Fruit fly (Drosophila melanogaster): ENCODE measurements around the gene CG6144.
A peak's percentile ranks its signal among the peaks of the same experiment; 100 is the strongest.

The CG6144 gene

DNA sequence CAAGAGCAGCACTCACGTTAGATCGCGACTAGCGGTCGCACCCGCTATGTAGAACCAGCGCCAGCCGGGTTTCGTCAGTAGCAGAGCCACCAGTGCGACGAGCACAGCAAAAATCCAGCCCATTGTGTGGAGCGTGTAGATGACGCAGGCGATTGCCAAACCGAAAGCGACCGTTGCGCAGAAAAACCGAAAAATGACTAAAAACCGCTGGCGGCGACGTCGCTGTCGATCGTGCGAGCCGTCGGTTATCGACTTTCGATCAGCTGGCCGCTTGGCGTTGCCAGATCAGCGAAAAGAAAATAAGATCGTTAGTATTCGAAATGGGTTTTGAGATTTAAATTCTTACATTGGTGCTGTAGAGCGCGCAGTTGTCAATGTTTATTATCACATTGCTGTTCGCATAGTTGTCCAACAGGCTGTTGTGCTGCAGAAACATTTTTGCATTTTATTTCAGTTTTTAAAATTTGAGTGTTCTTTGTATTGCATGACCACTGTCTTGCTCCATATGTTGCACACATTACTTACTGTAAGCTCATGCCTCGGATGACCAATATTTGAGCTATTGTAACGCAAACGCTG lies 28.1 kb downstream of the CG6144 start (continued):
- peak; percentile 63; the same call in 1 of the 3 replicates for TF ChIP-seq CG11456 (GFP tag; IDR thresholded peaks at IDR 0.05)
- 0 out of 3 replicates have a peak, but pooled peaks have one; percentile 41 for TF ChIP-seq CG6791 (GFP tag; IDR thresholded peaks at IDR 0.05; ENCODE audit: partially characterized antibody)
- TF ChIP-seq gcm (GFP tag; optimal IDR thresholded peaks at IDR 0.05), result peak; percentile 6
- TF ChIP-seq Fer1 (GFP tag; optimal IDR thresholded peaks at IDR 0.05), result peak; percentile 71
- peak in 1 of 3 experiments; percentile 7 for TF ChIP-seq lola (GFP tag; optimal IDR thresholded peaks at IDR 0.05)
- TF ChIP-seq CTCF (GFP tag; optimal IDR thresholded peaks at IDR 0.05), result peak; percentile 40
- TF ChIP-seq Xrp1 (GFP tag; IDR thresholded peaks at IDR 0.05), result 0 out of 2 replicates have a peak, but pooled peaks have one; percentile 16
- TF ChIP-seq CG11398 (GFP tag; optimal IDR thresholded peaks at IDR 0.05), result peak; percentile 13
- TF ChIP-seq HmgZ (tag; optimal IDR thresholded peaks at IDR 0.05), result peak; percentile 49
- TF ChIP-seq CG17328 (GFP tag; IDR thresholded peaks at IDR 0.05), result no peak
- no peak for TF ChIP-seq gce (GFP tag; IDR thresholded peaks at IDR 0.05)
- TF ChIP-seq Ptx1 (GFP tag; IDR thresholded peaks at IDR 0.05), result peak; percentile 34; the same call in 1 of the 2 replicates
- TF ChIP-seq CG3847 (GFP tag; IDR thresholded peaks at IDR 0.05), result no peak
- no peak for TF ChIP-seq cad (GFP tag; optimal IDR thresholded peaks at IDR 0.05)
- TF ChIP-seq Bgb (GFP tag; IDR thresholded peaks at IDR 0.05; ENCODE audit: partially characterized antibody), result peak; percentile 50; the same call in 1 of the 2 replicates
- TF ChIP-seq CG6813 (GFP tag; optimal IDR thresholded peaks at IDR 0.05), result peak; percentile 6
- TF ChIP-seq ara (GFP tag; IDR thresholded peaks at IDR 0.05), result 0 out of 2 replicates have a peak, but pooled peaks have one; percentile 26
- TF ChIP-seq Drgx (GFP tag; IDR thresholded peaks at IDR 0.05), result peak; percentile 64
- TF ChIP-seq Nf-YC (tag; optimal IDR thresholded peaks at IDR 0.05), result peak; percentile 11
- 0 out of 2 replicates have a peak, but pooled peaks have one; percentile 11 for TF ChIP-seq peb (GFP tag; IDR thresholded peaks at IDR 0.05)
- no peak for TF ChIP-seq CG17829 (tag; optimal IDR thresholded peaks at IDR 0.05)
- TF ChIP-seq CG9727 (GFP tag; optimal IDR thresholded peaks at IDR 0.05), result peak; percentile 54
- TF ChIP-seq chinmo (GFP tag; IDR thresholded peaks at IDR 0.05; ENCODE audit: partially characterized antibody), result 0 out of 4 replicates have a peak, but pooled peaks have one; percentile 45
- TF ChIP-seq kay (GFP tag; optimal IDR thresholded peaks at IDR 0.05), result peak; percentile 26
- no peak for TF ChIP-seq vfl (GFP tag; optimal IDR thresholded peaks at IDR 0.05)
- TF ChIP-seq Myb (GFP tag; optimal IDR thresholded peaks at IDR 0.05), result peak; percentile 96
- TF ChIP-seq NfI (GFP tag; optimal IDR thresholded peaks at IDR 0.05), result peak; percentile 18
- peak; percentile 30 for TF ChIP-seq nmo (GFP tag; optimal IDR thresholded peaks at IDR 0.05)
- TF ChIP-seq z (GFP tag; IDR thresholded peaks at IDR 0.05), result peak; percentile 52; the same call in 1 of the 3 replicates
- no peak for TF ChIP-seq pan (optimal IDR thresholded peaks at IDR 0.05)
- TF ChIP-seq pan (GFP tag; optimal IDR thresholded peaks at IDR 0.05 in 1 of 2, IDR thresholded peaks at IDR 0.05 in 1 of 2), result peak in 1 of 2 experiments; percentile 27
- TF ChIP-seq CG12659 (GFP tag; optimal IDR thresholded peaks at IDR 0.05), result peak; percentile 68
- TF ChIP-seq CG9876 (GFP tag; optimal IDR thresholded peaks at IDR 0.05), result peak; percentile 27
- peak; percentile 27 for TF ChIP-seq Side (GFP tag; optimal IDR thresholded peaks at IDR 0.05)
- TF ChIP-seq cwo (GFP tag; optimal IDR thresholded peaks at IDR 0.05), result peak; percentile 29
- peak; percentile 31 for TF ChIP-seq HLH54F (GFP tag; optimal IDR thresholded peaks at IDR 0.05)
- TF ChIP-seq disco-r (GFP tag; optimal IDR thresholded peaks at IDR 0.05), result peak; percentile 24
- 0 out of 3 replicates have a peak, but pooled peaks have one; percentile 9 for TF ChIP-seq Aef1 (GFP tag; IDR thresholded peaks at IDR 0.05)
- peak; percentile 36 for TF ChIP-seq CG18476 (GFP tag; optimal IDR thresholded peaks at IDR 0.05)
- 0 out of 2 replicates have a peak, but pooled peaks have one; percentile 20 for TF ChIP-seq NFAT (GFP tag; IDR thresholded peaks at IDR 0.05)
- TF ChIP-seq Oaz (GFP tag; IDR thresholded peaks at IDR 0.05), result peak; percentile 31; the same call in 1 of the 2 replicates
- peak; percentile 35; the same call in 1 of the 3 replicates for TF ChIP-seq H15 (GFP tag; IDR thresholded peaks at IDR 0.05)
- peak; percentile 38 for TF ChIP-seq phol (tag; optimal IDR thresholded peaks at IDR 0.05)
- no peak for TF ChIP-seq Dfd (GFP tag; optimal IDR thresholded peaks at IDR 0.05)
- peak; percentile 21 for TF ChIP-seq NK7.1 (GFP tag; optimal IDR thresholded peaks at IDR 0.05)
- peak; percentile 44 for TF ChIP-seq pzg (GFP tag; optimal IDR thresholded peaks at IDR 0.05)
- TF ChIP-seq bsh (GFP tag; optimal IDR thresholded peaks at IDR 0.05), result peak; percentile 15 to 54
- TF ChIP-seq HLH4C (GFP tag; IDR thresholded peaks at IDR 0.05; ENCODE audit: partially characterized antibody), result peak; percentile 24; the same call in 1 of the 3 replicates
- peak; percentile 35 for TF ChIP-seq CG2678 (tag; optimal IDR thresholded peaks at IDR 0.05)

All from whole organism, embryonic.